Worm (Caenorhabditis elegans): ENCODE measurements around the gene mdl-1.

DNA sequence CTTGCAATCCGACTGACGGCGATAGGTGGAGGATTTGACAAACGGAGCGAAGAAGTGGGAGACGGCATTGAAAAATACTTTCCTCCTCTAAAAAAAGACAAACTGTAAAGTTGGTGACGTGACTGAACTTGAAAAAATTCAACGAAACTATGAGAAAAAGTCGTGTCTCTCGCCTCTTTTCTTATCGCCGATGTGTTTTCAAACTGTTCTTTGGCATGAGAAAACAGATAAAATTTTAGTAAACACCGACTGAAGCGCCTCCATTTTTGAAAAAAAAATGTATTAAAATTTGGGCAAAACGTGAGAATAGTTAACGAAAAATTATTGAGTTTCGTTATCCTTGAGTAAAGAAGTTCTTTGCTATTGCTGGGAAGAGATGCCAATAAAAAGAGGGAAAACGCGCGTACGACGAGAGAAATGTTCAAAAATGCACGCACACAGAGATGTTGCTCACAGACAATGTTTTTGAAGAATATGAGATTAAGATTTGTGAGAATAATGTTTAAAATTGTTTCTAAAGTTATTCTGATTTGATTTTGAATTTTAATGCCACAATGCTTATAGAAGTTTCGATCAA, 13.2 kb upstream of the mdl-1 start:
- no peak for TF ChIP-seq him-1 (tag; optimal IDR thresholded peaks at IDR 0.05)
- TF ChIP-seq dao-5 (tag; optimal IDR thresholded peaks at IDR 0.05) = no peak
